Worm (Caenorhabditis elegans) whole organism, L1 larva: ENCODE measurements around the gene cnt-1.

Source experiments
- C16A3.4 ChIP-seq: fragments of 150-350 bp; optimal IDR thresholded peaks from 2 replicates; lab custom pipeline; 2014; ENCODE audit warnings: missing biosample characterization, missing genetic modification characterization
- C34B4.2 ChIP-seq: sonication (generic microtip); optimal IDR thresholded peaks from 2 replicates; lab custom pipeline; 2017; ENCODE audit warnings: mild to moderate bottlenecking, missing genetic modification characterization, missing compliant biosample characterization
- blmp-1 ChIP-seq: fragments of 150-350 bp; optimal IDR thresholded peaks from 2 replicates; lab custom pipeline; 2014; ENCODE audit warnings: missing biosample characterization, missing genetic modification characterization
- ceh-63 ChIP-seq: fragments of 200-800 bp; sonication (Bioruptor generic); optimal IDR thresholded peaks from 2 replicates; lab custom pipeline; 2018; ENCODE audit warnings: mild to moderate bottlenecking, missing genetic modification characterization, missing compliant biosample characterization
- ceh-8 ChIP-seq: fragments of 200-800 bp; sonication (Bioruptor generic); optimal IDR thresholded peaks from 2 replicates; lab custom pipeline; 2018; ENCODE audit warnings: mild to moderate bottlenecking, missing genetic modification characterization, moderate library complexity, missing compliant biosample characterization
- ceh-82 ChIP-seq, 3 experiments: fragments of 150-350 bp in 1 of 3; sonication (generic microtip) in 2 of 3; optimal IDR thresholded peaks; 2 replicates each; lab custom pipeline; 2014 to 2017; ENCODE audit warnings: missing biosample characterization in 3 of 3, missing genetic modification characterization in 3 of 3
- dpl-1 ChIP-seq, 3 experiments: fragments of 150-350 bp in 2 of 3; sonication (generic microtip) in 1 of 3; optimal IDR thresholded peaks; 2 replicates each; lab custom pipeline; 2014 to 2017; ENCODE audit warnings: missing biosample characterization in 3 of 3, missing genetic modification characterization in 3 of 3, missing genetic modification reagents in 3 of 3
- dsc-1 ChIP-seq: sonication (generic microtip); optimal IDR thresholded peaks from 2 replicates; lab custom pipeline; 2016; ENCODE audit warnings: mild to moderate bottlenecking, missing genetic modification characterization, missing compliant biosample characterization
- efl-3 ChIP-seq: fragments of 200-800 bp; sonication (Bioruptor generic); optimal IDR thresholded peaks from 2 replicates; lab custom pipeline; 2018; ENCODE audit warnings: mild to moderate bottlenecking, missing genetic modification characterization, missing compliant biosample characterization
- elt-2 ChIP-seq: sonication (generic microtip); optimal IDR thresholded peaks from 2 replicates; lab custom pipeline; 2016; ENCODE audit warnings: missing genetic modification characterization, mild to moderate bottlenecking, inconsistent platforms, missing compliant biosample characterization, missing genetic modification reagents
- elt-3 ChIP-seq, 6 experiments: fragments of 150-350 bp in 1 of 6; sonication (generic microtip); optimal IDR thresholded peaks; 2 replicates each; lab custom pipeline; 2017 to 2018; ENCODE audit warnings: missing biosample characterization in 6 of 6, missing genetic modification characterization in 6 of 6, inconsistent platforms in 1 of 6
- ets-5 ChIP-seq: fragments of 200-800 bp; sonication (Bioruptor generic); IDR thresholded peaks from 2 replicates; pipeline ENCODE4 v1.3.6; 2022; ENCODE audit warnings: missing genetic modification characterization, missing compliant biosample characterization
- fkh-8 ChIP-seq: sonication (generic microtip); optimal IDR thresholded peaks from 2 replicates; lab custom pipeline; 2016; ENCODE audit warnings: mild to moderate bottlenecking, missing genetic modification characterization, missing compliant biosample characterization
- fos-1 ChIP-seq: fragments of 150-350 bp; optimal IDR thresholded peaks from 2 replicates; lab custom pipeline; 2014; ENCODE audit warnings: missing biosample characterization, missing genetic modification characterization
- grh-1 ChIP-seq: fragments of 200-800 bp; sonication (Bioruptor generic); IDR thresholded peaks from 2 replicates; pipeline ENCODE4 v1.3.6; 2022; ENCODE audit warnings: missing genetic modification reagents, missing genetic modification characterization, missing compliant biosample characterization
- hlh-17 ChIP-seq: fragments of 200-800 bp; sonication (Bioruptor generic); optimal IDR thresholded peaks from 2 replicates; lab custom pipeline; 2018; ENCODE audit warnings: missing genetic modification characterization, mild to moderate bottlenecking, missing compliant biosample characterization, moderate library complexity, borderline replicate concordance
- hlh-4 ChIP-seq: sonication (generic microtip); optimal IDR thresholded peaks from 2 replicates; lab custom pipeline; 2016; ENCODE audit warnings: mild to moderate bottlenecking, missing genetic modification characterization, missing compliant biosample characterization
- jun-1 ChIP-seq: fragments of 150-350 bp; optimal IDR thresholded peaks from 2 replicates; lab custom pipeline; 2014; ENCODE audit warnings: missing biosample characterization, missing genetic modification reagents, missing genetic modification characterization
- lin-35 ChIP-seq, 2 experiments: fragments of 150-350 bp; optimal IDR thresholded peaks; 2 replicates each; lab custom pipeline; 2014; ENCODE audit warnings: missing biosample characterization in 2 of 2, missing genetic modification characterization in 2 of 2, missing genetic modification reagents in 2 of 2
- lsy-2 ChIP-seq, 2 experiments: fragments of 150-350 bp; optimal IDR thresholded peaks; 2 replicates each; lab custom pipeline; 2014; ENCODE audit warnings: missing biosample characterization in 2 of 2, missing genetic modification characterization in 2 of 2
- mep-1 ChIP-seq: fragments of 150-350 bp; optimal IDR thresholded peaks from 2 replicates; lab custom pipeline; 2014; ENCODE audit warnings: missing biosample characterization, missing genetic modification characterization
- nhr-12 ChIP-seq: sonication (generic microtip); optimal IDR thresholded peaks from 2 replicates; lab custom pipeline; 2017; ENCODE audit warnings: missing biosample characterization, missing genetic modification characterization
- nhr-19 ChIP-seq: fragments of 200-800 bp; sonication (Bioruptor generic); conservative IDR thresholded peaks from 2 replicates; pipeline ENCODE4 v1.3.6; 2022; ENCODE audit warnings: missing genetic modification characterization, missing compliant biosample characterization
- nhr-20 ChIP-seq: sonication (generic microtip); optimal IDR thresholded peaks from 2 replicates; lab custom pipeline; 2016; ENCODE audit warnings: mild to moderate bottlenecking, missing genetic modification characterization, missing compliant biosample characterization
- nhr-28 ChIP-seq: fragments of 150-350 bp; optimal IDR thresholded peaks from 2 replicates; lab custom pipeline; 2014; ENCODE audit warnings: missing biosample characterization, missing genetic modification characterization
- nhr-47 ChIP-seq: sonication (generic microtip); optimal IDR thresholded peaks from 2 replicates; lab custom pipeline; 2016; ENCODE audit warnings: mild to moderate bottlenecking, missing genetic modification characterization, moderate library complexity, missing compliant biosample characterization
- nhr-84 ChIP-seq: sonication (generic microtip); optimal IDR thresholded peaks from 2 replicates; lab custom pipeline; 2017; ENCODE audit warnings: missing biosample characterization, missing genetic modification characterization
- nhr-90 ChIP-seq: sonication (generic microtip); optimal IDR thresholded peaks from 2 replicates; lab custom pipeline; 2016; ENCODE audit warnings: mild to moderate bottlenecking, missing genetic modification characterization, missing compliant biosample characterization; ENCODE audit not compliant: poor library complexity
- pag-3 ChIP-seq: sonication (generic microtip); optimal IDR thresholded peaks from 2 replicates; lab custom pipeline; 2017; ENCODE audit warnings: missing genetic modification characterization, mild to moderate bottlenecking, missing compliant biosample characterization, antibody characterized with exemption, borderline replicate concordance; ENCODE audit not compliant: insufficient read depth
- pax-3 ChIP-seq: fragments of 200-800 bp; sonication (Bioruptor generic); optimal IDR thresholded peaks from 2 replicates; lab custom pipeline; 2018; ENCODE audit warnings: mild to moderate bottlenecking, missing genetic modification characterization, moderate library complexity, missing compliant biosample characterization
- pqm-1 ChIP-seq: sonication (generic microtip); optimal IDR thresholded peaks from 3 replicates; lab custom pipeline; 2017; ENCODE audit warnings: missing biosample characterization, missing genetic modification characterization
- rnt-1 ChIP-seq: sonication (generic microtip); optimal IDR thresholded peaks from 2 replicates; lab custom pipeline; 2016; ENCODE audit warnings: mild to moderate bottlenecking, missing genetic modification characterization, moderate library complexity, missing compliant biosample characterization
- sox-4 ChIP-seq: sonication (generic microtip); optimal IDR thresholded peaks from 2 replicates; lab custom pipeline; 2016; ENCODE audit warnings: missing genetic modification characterization, missing compliant biosample characterization
- swsn-7 ChIP-seq: sonication (generic microtip); optimal IDR thresholded peaks from 2 replicates; lab custom pipeline; 2016; ENCODE audit warnings: missing genetic modification characterization, missing compliant biosample characterization
- tlp-1 ChIP-seq: fragments of 150-350 bp; optimal IDR thresholded peaks from 2 replicates; lab custom pipeline; 2014; ENCODE audit warnings: missing biosample characterization, missing genetic modification characterization
- unc-30 ChIP-seq: sonication (generic microtip); optimal IDR thresholded peaks from 2 replicates; lab custom pipeline; 2017; ENCODE audit warnings: missing biosample characterization, missing genetic modification characterization
- unc-86 ChIP-seq: sonication (generic microtip); optimal IDR thresholded peaks from 2 replicates; lab custom pipeline; 2016; ENCODE audit warnings: missing genetic modification characterization, missing compliant biosample characterization
- unc-98 ChIP-seq: fragments of 200-800 bp; sonication (Bioruptor generic); IDR thresholded peaks from 2 replicates; pipeline ENCODE4 v1.3.6; 2022; ENCODE audit warnings: missing genetic modification characterization, missing compliant biosample characterization
- vab-15 ChIP-seq: sonication (generic microtip); optimal IDR thresholded peaks from 2 replicates; lab custom pipeline; 2017; ENCODE audit warnings: missing genotype, mild to moderate bottlenecking, missing genetic modification characterization, missing compliant biosample characterization
- xbp-1 ChIP-seq: sonication (generic microtip); optimal IDR thresholded peaks from 2 replicates; lab custom pipeline; 2016; ENCODE audit warnings: missing genetic modification characterization, missing compliant biosample characterization
- ztf-11 ChIP-seq, 2 experiments: sonication (generic microtip); optimal IDR thresholded peaks; 2 replicates each; lab custom pipeline; 2016 to 2017; ENCODE audit warnings: missing genetic modification characterization in 2 of 2, missing biosample characterization in 1 of 2, missing compliant biosample characterization in 1 of 2
- ztf-4 ChIP-seq: fragments of 150-350 bp; optimal IDR thresholded peaks from 2 replicates; lab custom pipeline; 2014; ENCODE audit warnings: missing biosample characterization, missing genetic modification characterization

Gene cnt-1

ce11 chrII:12050607-12051006, 38.1 kb downstream of the cnt-1 start (continued):
- TF ChIP-seq hlh-17 (GFP tag; lab: Kevin White, UChicago) (no peak), ztf-4 (tag; lab: Kevin White, UChicago) (no peak), ets-5 (GFP tag; lab: Robert Waterston, UW) (no peak), lsy-2 (tag; optimal IDR thresholded peaks at IDR 0.05; lab: Kevin White, UChicago) (no peak), nhr-84 (tag; lab: Kevin White, UChicago) (no peak), pag-3 (tag; lab: Kevin White, UChicago) (no peak), pqm-1 (tag; lab: Kevin White, UChicago) (no peak), ceh-63 (no peak), C16A3.4 (tag; lab: Kevin White, UChicago) (no peak), tlp-1 (tag; lab: Kevin White, UChicago) (no peak), blmp-1 (tag; lab: Kevin White, UChicago) (peak; percentile 60), rnt-1 (no peak), xbp-1 (tag; lab: Kevin White, UChicago) (no peak), nhr-47 (tag; lab: Kevin White, UChicago) (peak; percentile 9), nhr-20 (tag; lab: Kevin White, UChicago) (peak; percentile 60), nhr-90 (tag; lab: Kevin White, UChicago) (peak; percentile 52), nhr-19 (GFP tag; lab: Robert Waterston, UW) (peak; percentile 24; the same call in 1 of the 2 replicates), mep-1 (peak; percentile 14), fkh-8 (tag; lab: Kevin White, UChicago) (no peak), vab-15 (tag; lab: Kevin White, UChicago) (no peak), fos-1 (tag; lab: Kevin White, UChicago) (no peak), pax-3 (no peak), unc-98 (GFP tag; lab: Robert Waterston, UW) (no peak), unc-86 (tag; lab: Kevin White, UChicago) (no peak), dsc-1 (tag; lab: Kevin White, UChicago) (no peak), ceh-8 (GFP tag; lab: Kevin White, UChicago) (no peak), lin-35 (GFP tag; optimal IDR thresholded peaks at IDR 0.05; lab: Kevin White, UChicago) (peak in 1 of 2 experiments; percentile 72), ceh-82 (tag; optimal IDR thresholded peaks at IDR 0.05; lab: Kevin White, UChicago) (no peak), efl-3 (no peak), nhr-28 (tag; lab: Kevin White, UChicago) (no peak), grh-1 (GFP tag; lab: Robert Waterston, UW) (no peak), dpl-1 (GFP tag; optimal IDR thresholded peaks at IDR 0.05; lab: Kevin White, UChicago) (peak in 1 of 3 experiments; percentile 28), elt-3 (tag; optimal IDR thresholded peaks at IDR 0.05; lab: Kevin White, UChicago) (peak in 2 of 6 experiments; percentile 12 to 64), C34B4.2 (tag; lab: Kevin White, UChicago) (no peak), ztf-11 (tag; optimal IDR thresholded peaks at IDR 0.05; lab: Kevin White, UChicago) (no peak), sox-4 (tag; lab: Kevin White, UChicago) (no peak)

- TF ChIP-seq C34B4.2 (tag; lab: Kevin White, UChicago) (no peak), nhr-20 (tag; lab: Kevin White, UChicago) (no peak), ceh-8 (GFP tag; lab: Kevin White, UChicago) (no peak), swsn-7 (tag; lab: Kevin White, UChicago) (no peak), pqm-1 (tag; lab: Kevin White, UChicago) (no peak), hlh-4 (tag; lab: Kevin White, UChicago) (no peak), elt-2 (tag; lab: Kevin White, UChicago) (no peak), xbp-1 (tag; lab: Kevin White, UChicago) (no peak), nhr-84 (tag; lab: Kevin White, UChicago) (no peak), rnt-1 (no peak), grh-1 (GFP tag; lab: Robert Waterston, UW) (no peak), unc-30 (tag; lab: Kevin White, UChicago) (no peak), jun-1 (tag; lab: Kevin White, UChicago) (no peak), ceh-82 (tag; optimal IDR thresholded peaks at IDR 0.05; lab: Kevin White, UChicago) (no peak), fkh-8 (tag; lab: Kevin White, UChicago) (no peak), nhr-12 (no peak)
- TF ChIP-seq, all 84 proteins: peak for 0
Measured at ce11 chrII:12049281-12049680, 39.4 kb downstream of the cnt-1 start, which contains the start of gene nadk-2. TSS of gene nadk-2 (plus strand) at chrII:12049581.
